Worm (Caenorhabditis elegans): ENCODE measurements around the gene C13A2.4.

C13A2.4 gene

ce11 chrV:7237133-7237532 is 42.1 kb upstream of the C13A2.4 start, which contains the start of gene hyls-1:
hyls-1 (plus strand) TSS chrV:7237381.
- TF ChIP-seq pax-1 (tag; optimal IDR thresholded peaks at IDR 0.05), result peak; percentile 74
- TF ChIP-seq ztf-16 (tag; optimal IDR thresholded peaks at IDR 0.05), result peak; percentile 7
- no peak for TF ChIP-seq nhr-232 (tag; optimal IDR thresholded peaks at IDR 0.05)
- TF ChIP-seq nhr-11 (tag; optimal IDR thresholded peaks at IDR 0.05), result no peak
- TF ChIP-seq ceh-31 (tag; optimal IDR thresholded peaks at IDR 0.05), result peak; percentile 57
- TF ChIP-seq ref-2 (tag; optimal IDR thresholded peaks at IDR 0.05), result no peak
- no peak for TF ChIP-seq lim-6 (tag; optimal IDR thresholded peaks at IDR 0.05)
- TF ChIP-seq elt-2 (tag; optimal IDR thresholded peaks at IDR 0.05), result peak; percentile 36
- peak; percentile 82 for TF ChIP-seq nfya-1 (tag; optimal IDR thresholded peaks at IDR 0.05)
- no peak for TF ChIP-seq sox-2 (GFP tag; IDR thresholded peaks at IDR 0.05)
- TF ChIP-seq pros-1 (tag; optimal IDR thresholded peaks at IDR 0.05), result no peak
- TF ChIP-seq ets-4 (tag; optimal IDR thresholded peaks at IDR 0.05), result no peak
- peak; percentile 25 for TF ChIP-seq ceh-14 (tag; optimal IDR thresholded peaks at IDR 0.05)
- TF ChIP-seq K02D7.2 (tag; optimal IDR thresholded peaks at IDR 0.05), result no peak
- TF ChIP-seq ceh-34 (tag; optimal IDR thresholded peaks at IDR 0.05), result no peak
- peak; percentile 59 for TF ChIP-seq unc-42 (tag; optimal IDR thresholded peaks at IDR 0.05)
- peak; percentile 58 for TF ChIP-seq ceh-18 (tag; optimal IDR thresholded peaks at IDR 0.05)

DNA sequence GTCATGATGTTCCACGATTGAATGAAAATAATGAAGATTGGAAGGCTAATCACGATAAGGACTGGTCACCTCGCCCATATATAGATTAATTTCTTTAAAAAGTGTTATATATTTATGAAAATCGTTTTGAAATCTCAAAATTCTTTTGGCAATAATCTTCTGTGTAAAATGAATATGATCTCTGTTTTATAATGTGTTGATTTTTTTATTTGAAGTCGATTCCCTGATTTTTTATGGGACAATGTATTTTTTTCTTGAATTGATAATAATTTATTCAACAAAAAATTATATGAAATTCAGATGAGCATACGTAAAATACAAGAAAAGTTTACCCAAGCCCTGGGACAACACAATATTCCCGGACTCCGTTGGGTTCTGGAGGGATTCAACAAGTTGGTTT is 39.7 kb upstream of the C13A2.4 start, which contains the start of gene C05C8.1:
C05C8.1 (plus strand) TSS at position 301 of the 400 bp plus-strand sequence.
- no peak for TF ChIP-seq nhr-11 (tag; optimal IDR thresholded peaks at IDR 0.05)
- no peak for TF ChIP-seq K02D7.2 (tag; optimal IDR thresholded peaks at IDR 0.05)
- no peak for TF ChIP-seq ceh-31 (tag; optimal IDR thresholded peaks at IDR 0.05)
- TF ChIP-seq ceh-14 (tag; optimal IDR thresholded peaks at IDR 0.05), result no peak
- TF ChIP-seq ceh-19 (GFP tag; optimal IDR thresholded peaks at IDR 0.05), result no peak
- TF ChIP-seq che-1 (tag; optimal IDR thresholded peaks at IDR 0.05), result no peak
- TF ChIP-seq hlh-15 (tag; optimal IDR thresholded peaks at IDR 0.05), result no peak
- TF ChIP-seq sox-4 (tag; optimal IDR thresholded peaks at IDR 0.05), result no peak
- no peak for TF ChIP-seq ceh-6 (GFP tag; optimal IDR thresholded peaks at IDR 0.05)
- no peak for TF ChIP-seq F13H6.1 (tag; optimal IDR thresholded peaks at IDR 0.05)
- TF ChIP-seq eyg-1 (tag; optimal IDR thresholded peaks at IDR 0.05), result no peak

DNA sequence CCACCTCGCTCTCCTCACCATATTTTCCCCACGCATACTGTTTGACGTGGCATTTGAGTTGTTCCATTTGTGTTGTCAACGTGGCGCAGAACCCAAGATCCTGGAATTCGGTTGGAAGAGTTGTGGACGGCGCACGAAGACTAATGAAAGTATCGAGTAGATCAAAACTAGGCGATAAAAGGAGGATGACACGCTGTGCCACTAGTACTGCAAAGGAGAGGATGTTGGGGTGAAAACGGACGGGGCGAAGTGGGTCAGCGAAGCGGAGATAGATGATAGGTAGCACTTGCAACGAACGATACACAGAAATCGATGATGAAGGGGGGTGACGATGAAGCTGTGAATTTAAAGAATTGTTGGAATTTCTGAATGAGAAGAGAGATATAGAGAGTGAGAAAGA is 32.2 kb upstream of the C13A2.4 start, which contains the start of gene C05C8.7:
C05C8.7 (minus strand) TSS at position 100 of the 400 bp plus-strand sequence.
- TF ChIP-seq ttx-3 (tag; optimal IDR thresholded peaks at IDR 0.05), result no peak
- TF ChIP-seq ceh-9 (tag; optimal IDR thresholded peaks at IDR 0.05), result no peak
- no peak for TF ChIP-seq syd-9 (tag; optimal IDR thresholded peaks at IDR 0.05)
- TF ChIP-seq ceh-30 (tag; optimal IDR thresholded peaks at IDR 0.05), result no peak
- no peak for TF ChIP-seq odd-2 (tag; optimal IDR thresholded peaks at IDR 0.05)

DNA sequence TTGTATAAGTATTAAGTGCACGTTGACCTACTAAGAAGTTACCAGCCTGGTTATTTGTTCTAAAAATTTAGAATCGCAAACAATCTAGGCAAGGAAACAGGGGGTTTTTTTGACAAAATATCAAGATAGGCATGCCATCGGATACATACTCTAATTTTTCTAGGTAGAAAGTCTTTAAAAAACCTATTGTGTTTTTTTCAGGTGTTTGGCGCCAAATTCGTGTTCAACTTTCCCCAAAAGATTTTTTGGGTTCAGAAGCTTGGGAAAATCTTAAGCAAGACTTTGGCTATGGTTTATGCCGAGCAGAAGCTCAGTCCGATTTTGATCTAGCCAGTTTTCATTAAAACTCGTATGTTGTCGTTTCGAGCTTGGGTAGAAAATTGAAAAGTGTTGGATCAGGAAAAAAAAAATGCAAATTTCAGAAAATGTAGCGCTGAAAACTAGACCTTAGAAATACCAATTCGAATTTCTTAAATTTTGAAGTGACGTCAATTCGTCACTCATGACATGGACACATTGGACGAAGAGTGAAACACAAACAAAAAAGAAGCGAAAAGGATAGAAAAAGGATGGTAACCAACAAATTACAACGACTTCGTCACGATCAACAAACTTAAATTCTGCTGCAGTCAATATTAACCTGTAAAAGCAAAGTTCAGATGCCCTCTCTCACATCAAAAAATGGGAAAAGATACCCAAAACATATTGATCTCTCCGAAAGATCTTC is 30.8 kb upstream of the C13A2.4 start:
- no peak for TF ChIP-seq unc-86 (tag; optimal IDR thresholded peaks at IDR 0.05)
- no peak for TF ChIP-seq ceh-2 (tag; optimal IDR thresholded peaks at IDR 0.05)
- TF ChIP-seq ceh-45 (GFP tag; IDR thresholded peaks at IDR 0.05), result no peak
- no peak for TF ChIP-seq pros-1 (tag; optimal IDR thresholded peaks at IDR 0.05)
- TF ChIP-seq ztf-16 (tag; optimal IDR thresholded peaks at IDR 0.05), result no peak
- TF ChIP-seq pqm-1 (tag; optimal IDR thresholded peaks at IDR 0.05), result no peak

ce11 chrV:7255095-7255494 is 24.1 kb upstream of the C13A2.4 start, which contains the start of gene C05C8.8:
C05C8.8 (minus strand) TSS chrV:7255195.
- TF ChIP-seq C08G9.2 (tag; optimal IDR thresholded peaks at IDR 0.05), result no peak
- no peak for TF ChIP-seq syd-9 (tag; optimal IDR thresholded peaks at IDR 0.05)
- no peak for TF ChIP-seq tbx-7 (tag; optimal IDR thresholded peaks at IDR 0.05)
- TF ChIP-seq ceh-9 (tag; optimal IDR thresholded peaks at IDR 0.05), result no peak
- TF ChIP-seq npax-4 (tag; optimal IDR thresholded peaks at IDR 0.05), result no peak

Measured in whole organism, late embryonic.